Fruit fly (Drosophila melanogaster) whole organism, wandering third instar larva: ENCODE data around the gene CG14627.

Experiments used
- Abd-B ChIP-seq: fragments of >200 bp; optimal IDR thresholded peaks from 2 replicates; lab custom pipeline; 2017; ENCODE audit warnings: missing biosample characterization, missing genetic modification characterization
- Dif ChIP-seq: fragments of 200-275, 200-300 bp; sonication (Bioruptor generic); optimal IDR thresholded peaks from 2 replicates; lab custom pipeline; 2018; ENCODE audit warnings: missing biosample characterization, missing genetic modification characterization; ENCODE audit not compliant: partially characterized antibody
- Hr78 ChIP-seq: fragments of >200 bp; optimal IDR thresholded peaks from 2 replicates; lab custom pipeline; 2017; ENCODE audit warnings: missing biosample characterization, missing genetic modification characterization
- Jra ChIP-seq: sonication (Bioruptor generic); optimal IDR thresholded peaks from 2 replicates; lab custom pipeline; 2016; ENCODE audit warnings: missing biosample characterization, missing genetic modification characterization
- Mio ChIP-seq: sonication (Bioruptor generic); optimal IDR thresholded peaks from 2 replicates; lab custom pipeline; 2016; ENCODE audit warnings: missing biosample characterization, missing genetic modification characterization
- Myc ChIP-seq: fragments of >200 bp; optimal IDR thresholded peaks from 2 replicates; lab custom pipeline; 2017
- br ChIP-seq: fragments of 200-800 bp; sonication (Bioruptor generic); optimal IDR thresholded peaks from 2 replicates; lab custom pipeline; 2016; ENCODE audit warnings: missing biosample characterization, missing genetic modification characterization
- h ChIP-seq: fragments of 200-800 bp; sonication (Bioruptor generic); optimal IDR thresholded peaks from 3 replicates; lab custom pipeline; 2016; ENCODE audit warnings: missing biosample characterization, mild to moderate bottlenecking, missing genetic modification characterization
- psq ChIP-seq: fragments of 200-800 bp; sonication (Bioruptor generic); optimal IDR thresholded peaks from 3 replicates; lab custom pipeline; 2017; ENCODE audit warnings: missing biosample characterization, mild to moderate bottlenecking, missing genetic modification characterization, moderate library complexity
- woc ChIP-seq: sonication (Bioruptor generic); optimal IDR thresholded peaks from 2 replicates; lab custom pipeline; 2016; ENCODE audit warnings: missing biosample characterization, mild to moderate bottlenecking, missing genetic modification characterization

- TF ChIP-seq psq (GFP tag; lab: Kevin White, UChicago) (no peak), Hr78 (GFP tag; lab: Kevin White, UChicago) (no peak), woc (GFP tag; lab: Kevin White, UChicago) (no peak), Abd-B (GFP tag; lab: Kevin White, UChicago) (no peak), h (no peak), br (GFP tag; lab: Kevin White, UChicago) (no peak), Dif (GFP tag; lab: Kevin White, UChicago) (no peak), Mio (GFP tag; lab: Kevin White, UChicago) (no peak), Jra (GFP tag; lab: Kevin White, UChicago) (no peak), Myc (lab: Kevin White, UChicago) (no peak)
These were observed 7.9 kb upstream of the CG14627 start for dm6 chrX:1173564-1173963.
